Fruit fly (Drosophila melanogaster) whole organism, embryonic: ENCODE data around the gene CG11350.
A peak's percentile ranks its signal among the peaks of the same experiment; 100 is the strongest.

Source experiments
- Adf1 ChIP-seq: fragments of 200-800 bp; sonication (Bioruptor generic); IDR thresholded peaks from 2 replicates; pipeline ENCODE4 v1.3.6; 2022; ENCODE audit warnings: missing biosample characterization, missing genetic modification characterization
- B-H2 ChIP-seq: fragments of 200-800 bp; sonication (Bioruptor generic); optimal IDR thresholded peaks from 2 replicates; lab custom pipeline; 2018; ENCODE audit warnings: missing biosample characterization, mild to moderate bottlenecking, missing genetic modification characterization
- CG10274 ChIP-seq: fragments of 200-800 bp; sonication (Bioruptor generic); optimal IDR thresholded peaks from 3 replicates; lab custom pipeline; 2017; ENCODE audit warnings: missing biosample characterization, mild to moderate bottlenecking, missing genetic modification characterization
- CG10979 ChIP-seq: fragments of 200-800 bp; sonication (Bioruptor generic); optimal IDR thresholded peaks from 2 replicates; lab custom pipeline; 2018; ENCODE audit warnings: missing biosample characterization, mild to moderate bottlenecking, missing genetic modification characterization, moderate library complexity
- CG11723 ChIP-seq: fragments of 200-800 bp; sonication (Bioruptor generic); optimal IDR thresholded peaks from 2 replicates; lab custom pipeline; 2017; ENCODE audit warnings: missing biosample characterization, mild to moderate bottlenecking, missing genetic modification characterization
- CG12219 ChIP-seq: fragments of 200-800 bp; sonication (Bioruptor generic); optimal IDR thresholded peaks from 3 replicates; lab custom pipeline; 2018; ENCODE audit warnings: missing biosample characterization, mild to moderate bottlenecking, missing genetic modification characterization
- CG1233 ChIP-seq: fragments of 200-800 bp; sonication (Bioruptor generic); optimal IDR thresholded peaks from 4 replicates; lab custom pipeline; 2018; ENCODE audit warnings: missing biosample characterization, mild to moderate bottlenecking, missing genetic modification characterization
- CG14441 ChIP-seq: fragments of 200-800 bp; sonication (Bioruptor generic); IDR thresholded peaks from 2 replicates; pipeline ENCODE4 v1.3.6; 2022; ENCODE audit warnings: missing biosample characterization, missing genetic modification characterization
- CG14965 ChIP-seq: fragments of 200-800 bp; sonication (Bioruptor generic); optimal IDR thresholded peaks from 2 replicates; lab custom pipeline; 2016; ENCODE audit warnings: missing biosample characterization, missing genetic modification characterization, borderline replicate concordance
- CG18599 ChIP-seq: fragments of 200-800 bp; sonication (Bioruptor generic); optimal IDR thresholded peaks from 3 replicates; lab custom pipeline; 2017; ENCODE audit warnings: missing biosample characterization, missing genetic modification characterization, mild to moderate bottlenecking, moderate library complexity, missing genetic modification reagents
- CG18619 ChIP-seq: fragments of 200-800 bp; sonication (Bioruptor generic); optimal IDR thresholded peaks from 3 replicates; lab custom pipeline; 2017; ENCODE audit warnings: missing biosample characterization, mild to moderate bottlenecking, missing genetic modification characterization
- CG2678 ChIP-seq: fragments of 200-800 bp; sonication (Bioruptor generic); optimal IDR thresholded peaks from 3 replicates; lab custom pipeline; 2019; ENCODE audit warnings: missing biosample characterization, mild to moderate bottlenecking, missing genetic modification characterization, moderate library complexity
- CG33213 ChIP-seq: fragments of 200-800 bp; sonication (Bioruptor generic); optimal IDR thresholded peaks from 3 replicates; lab custom pipeline; 2016; ENCODE audit warnings: missing biosample characterization, missing genetic modification characterization
- CG4360 ChIP-seq: fragments of 200-800 bp; sonication (Bioruptor generic); IDR thresholded peaks from 2 replicates; pipeline ENCODE4 v1.3.6; 2022; ENCODE audit warnings: missing biosample characterization, missing genetic modification characterization
- CG7357 ChIP-seq: fragments of 200-800 bp; sonication (Bioruptor generic); IDR thresholded peaks from 3 replicates; pipeline ENCODE4 v1.3.6; 2022; ENCODE audit warnings: missing biosample characterization, missing genetic modification characterization
- CG8281 ChIP-seq: fragments of 200-800 bp; sonication (Bioruptor generic); optimal IDR thresholded peaks from 2 replicates; lab custom pipeline; 2018; ENCODE audit warnings: missing biosample characterization, mild to moderate bottlenecking, missing genetic modification characterization, moderate library complexity
- CG9215 ChIP-seq: fragments of 200-800 bp; sonication (Bioruptor generic); IDR thresholded peaks from 2 replicates; pipeline ENCODE4 v1.3.6; 2022; ENCODE audit warnings: missing biosample characterization, missing genetic modification characterization
- Dp ChIP-seq: fragments of 200-800 bp; sonication (Bioruptor generic); optimal IDR thresholded peaks from 2 replicates; lab custom pipeline; 2018; ENCODE audit warnings: missing biosample characterization, mild to moderate bottlenecking, missing genetic modification characterization, moderate library complexity
- Eip74EF ChIP-seq, 2 experiments: fragments of 200-800 bp in 1 of 2; fragments of >200 bp in 1 of 2; sonication (Bioruptor generic) in 1 of 2; optimal IDR thresholded peaks; 2 replicates each; lab custom pipeline; 2017 to 2019; ENCODE audit warnings: missing biosample characterization in 2 of 2, missing genetic modification characterization in 2 of 2, mild to moderate bottlenecking in 1 of 2, moderate library complexity in 1 of 2
- Hr3 ChIP-seq: fragments of 200-800 bp; sonication (Bioruptor generic); optimal IDR thresholded peaks from 3 replicates; lab custom pipeline; 2016; ENCODE audit warnings: missing biosample characterization, missing genetic modification characterization
- Hr51 ChIP-seq, 2 experiments: fragments of 200-800 bp; sonication (Bioruptor generic); optimal IDR thresholded peaks; 2 replicates in 1 of 2; 3 replicates in 1 of 2; lab custom pipeline; 2016 to 2018; ENCODE audit warnings: missing biosample characterization in 2 of 2, missing genetic modification characterization in 2 of 2, mild to moderate bottlenecking in 1 of 2, moderate library complexity in 1 of 2
- MESR4 ChIP-seq: fragments of 200-800 bp; sonication (Bioruptor generic); optimal IDR thresholded peaks from 2 replicates; lab custom pipeline; 2018; ENCODE audit warnings: missing biosample characterization, mild to moderate bottlenecking, missing genetic modification characterization, moderate library complexity
- Pdp1 ChIP-seq, 2 experiments: fragments of 200-800 bp; sonication (Bioruptor generic); optimal IDR thresholded peaks; 3 replicates each; lab custom pipeline; 2016; ENCODE audit warnings: missing biosample characterization in 2 of 2, missing genetic modification characterization in 2 of 2, mild to moderate bottlenecking in 1 of 2, moderate library complexity in 1 of 2
- Ravus ChIP-seq: fragments of 200-800 bp; sonication (Bioruptor generic); IDR thresholded peaks from 2 replicates; pipeline ENCODE4 v1.3.6; 2022; ENCODE audit warnings: missing biosample characterization, missing genetic modification characterization
- Six4 ChIP-seq: fragments of 200-800 bp; sonication (Bioruptor generic); optimal IDR thresholded peaks from 2 replicates; lab custom pipeline; 2016; ENCODE audit warnings: missing biosample characterization, missing genetic modification characterization
- Ssrp ChIP-seq: fragments of 200-800 bp; sonication (Bioruptor generic); optimal IDR thresholded peaks from 2 replicates; lab custom pipeline; 2018; ENCODE audit warnings: missing biosample characterization, mild to moderate bottlenecking, missing genetic modification characterization, moderate library complexity
- TFAM ChIP-seq: fragments of 200-800 bp; sonication (Bioruptor generic); optimal IDR thresholded peaks from 2 replicates; lab custom pipeline; 2017; ENCODE audit warnings: missing biosample characterization, missing genetic modification characterization, inconsistent platforms
- ap ChIP-seq: fragments of 200-800 bp; sonication (Bioruptor generic); IDR thresholded peaks from 2 replicates; pipeline ENCODE4 v1.3.6; 2022; ENCODE audit warnings: missing biosample characterization, missing genetic modification characterization
- ara ChIP-seq: fragments of 200-800 bp; sonication (Bioruptor generic); IDR thresholded peaks from 2 replicates; pipeline ENCODE4 v1.3.6; 2022; ENCODE audit warnings: missing biosample characterization, missing genetic modification characterization
- chif ChIP-seq, 2 experiments: fragments of 200-800 bp; sonication (Bioruptor generic); optimal IDR thresholded peaks; 3 replicates each; lab custom pipeline; 2016; ENCODE audit warnings: missing biosample characterization in 2 of 2, missing genetic modification characterization in 2 of 2
- corto ChIP-seq: fragments of 200-800 bp; sonication (Bioruptor generic); optimal IDR thresholded peaks from 2 replicates; lab custom pipeline; 2016; ENCODE audit warnings: missing biosample characterization, mild to moderate bottlenecking, missing genetic modification characterization, moderate library complexity
- dm ChIP-seq: fragments of 200-800 bp; sonication (Bioruptor generic); optimal IDR thresholded peaks from 3 replicates; lab custom pipeline; 2016; ENCODE audit warnings: missing biosample characterization, missing genetic modification characterization
- ewg ChIP-seq: fragments of 200-800 bp; sonication (Bioruptor generic); optimal IDR thresholded peaks from 3 replicates; lab custom pipeline; 2017; ENCODE audit warnings: mild to moderate bottlenecking, missing biosample characterization, missing genetic modification reagents, missing genetic modification characterization
- exex ChIP-seq: fragments of 200-800 bp; sonication (Bioruptor generic); optimal IDR thresholded peaks from 4 replicates; lab custom pipeline; 2018; ENCODE audit warnings: missing biosample characterization, mild to moderate bottlenecking, missing genetic modification characterization, moderate library complexity
- gro ChIP-seq: fragments of 200-800 bp; sonication (Bioruptor generic); optimal IDR thresholded peaks from 2 replicates; lab custom pipeline; 2016; ENCODE audit warnings: missing biosample characterization, missing genetic modification characterization
- hb ChIP-seq: fragments of 200-800 bp; sonication (Bioruptor generic); IDR thresholded peaks from 3 replicates; pipeline ENCODE4 v1.3.6; 2022; ENCODE audit warnings: missing biosample characterization, missing genetic modification characterization; ENCODE audit not compliant: partially characterized antibody
- inv ChIP-seq: fragments of 200-800 bp; sonication (Bioruptor generic); IDR thresholded peaks from 2 replicates; pipeline ENCODE4 v1.3.6; 2022; ENCODE audit warnings: missing biosample characterization, missing genetic modification characterization; ENCODE audit not compliant: partially characterized antibody
- jigr1 ChIP-seq: fragments of 200-800 bp; sonication (Bioruptor generic); IDR thresholded peaks from 3 replicates; pipeline ENCODE4 v1.3.6; 2022; ENCODE audit warnings: missing biosample characterization, missing genetic modification characterization
- jing ChIP-seq: fragments of 200-800 bp; sonication (Bioruptor generic); optimal IDR thresholded peaks from 2 replicates; lab custom pipeline; 2018; ENCODE audit warnings: missing biosample characterization, mild to moderate bottlenecking, missing genetic modification characterization
- klu ChIP-seq: fragments of 200-800 bp; sonication (Bioruptor generic); IDR thresholded peaks from 2 replicates; pipeline ENCODE4 v1.3.6; 2022; ENCODE audit warnings: missing biosample characterization, missing genetic modification characterization
- peb ChIP-seq: fragments of 200-800 bp; sonication (Bioruptor generic); IDR thresholded peaks from 2 replicates; pipeline ENCODE4 v1.3.6; 2022; ENCODE audit warnings: missing biosample characterization, missing genetic modification characterization
- pnt ChIP-seq: fragments of 200-800 bp; sonication (Bioruptor generic); optimal IDR thresholded peaks from 3 replicates; lab custom pipeline; 2016; ENCODE audit warnings: missing biosample characterization, missing genetic modification characterization
- schlank ChIP-seq: fragments of 200-800 bp; sonication (Bioruptor generic); optimal IDR thresholded peaks from 2 replicates; lab custom pipeline; 2018; ENCODE audit warnings: missing biosample characterization, mild to moderate bottlenecking, missing genetic modification characterization
- sob ChIP-seq: fragments of 200-800 bp; sonication (Bioruptor generic); IDR thresholded peaks from 2 replicates; pipeline ENCODE4 v1.3.6; 2022; ENCODE audit warnings: missing biosample characterization, missing genetic modification characterization
- ttk ChIP-seq: fragments of 200-800 bp; sonication (Bioruptor generic); IDR thresholded peaks from 2 replicates; pipeline ENCODE4 v2.1.2; 2022; ENCODE audit warnings: missing biosample characterization, missing genetic modification characterization
- vfl ChIP-seq: fragments of 200-800 bp; sonication (Bioruptor generic); optimal IDR thresholded peaks from 2 replicates; lab custom pipeline; 2016; ENCODE audit warnings: missing biosample characterization, missing genetic modification characterization
- wdn ChIP-seq: fragments of 200-800 bp; sonication (Bioruptor generic); IDR thresholded peaks from 2 replicates; pipeline ENCODE4 v1.3.6; 2022; ENCODE audit warnings: missing biosample characterization, missing genetic modification characterization
- z ChIP-seq: fragments of 200-800 bp; sonication (Bioruptor generic); IDR thresholded peaks from 3 replicates; pipeline ENCODE4 v1.3.6; 2022; ENCODE audit warnings: missing biosample characterization, missing genetic modification characterization
- zen ChIP-seq: fragments of 200-800 bp; sonication (Bioruptor generic); optimal IDR thresholded peaks from 3 replicates; lab custom pipeline; 2018; ENCODE audit warnings: missing biosample characterization, mild to moderate bottlenecking, missing genetic modification characterization, moderate library complexity
- zfh2 ChIP-seq: fragments of 200-800 bp; sonication (Bioruptor generic); optimal IDR thresholded peaks from 2 replicates; lab custom pipeline; 2016; ENCODE audit warnings: missing biosample characterization, missing genetic modification characterization

CG11350 gene

dm6 chr3L:4474946-4475470 is 7.6 kb upstream of the CG11350 start (continued):
- peak; percentile 90 for TF ChIP-seq CG18599 (GFP tag; lab: Kevin White, UChicago)
- TF ChIP-seq Hr51 (GFP tag; optimal IDR thresholded peaks at IDR 0.05; lab: Kevin White, UChicago): peak; percentile 49 to 83
- peak; percentile 72 for TF ChIP-seq Six4 (GFP tag; lab: Kevin White, UChicago)
- no peak for TF ChIP-seq pnt (GFP tag; lab: Kevin White, UChicago)
- TF ChIP-seq peb (GFP tag; lab: Robert Waterston, UW): no peak
- no peak for TF ChIP-seq jigr1
- no peak for TF ChIP-seq inv (GFP tag; lab: Robert Waterston, UW)
- peak; percentile 57 for TF ChIP-seq MESR4 (GFP tag; lab: Kevin White, UChicago)
- TF ChIP-seq gro (GFP tag; lab: Kevin White, UChicago): peak; percentile 83
- 0 out of 3 replicates have a peak, but pooled peaks have one; percentile 30 for TF ChIP-seq z (GFP tag; lab: Robert Waterston, UW)
- no peak for TF ChIP-seq CG4360 (GFP tag; lab: Robert Waterston, UW)
- peak; percentile 92 for TF ChIP-seq B-H2
- TF ChIP-seq dm (GFP tag; lab: Kevin White, UChicago): peak; percentile 52
- TF ChIP-seq Pdp1 (GFP tag; optimal IDR thresholded peaks at IDR 0.05; lab: Kevin White, UChicago): peak; percentile 39 to 66
- TF ChIP-seq Eip74EF (GFP tag; optimal IDR thresholded peaks at IDR 0.05; lab: Kevin White, UChicago): peak in 1 of 2 experiments; percentile 82
- peak; percentile 46 for TF ChIP-seq TFAM (GFP tag; lab: Kevin White, UChicago)
- TF ChIP-seq CG11723 (GFP tag; lab: Kevin White, UChicago): peak; percentile 84
- TF ChIP-seq chif (GFP tag; optimal IDR thresholded peaks at IDR 0.05; lab: Kevin White, UChicago): peak; percentile 27 to 64
- no peak for TF ChIP-seq CG9215
- TF ChIP-seq CG18619 (GFP tag; lab: Kevin White, UChicago): peak; percentile 85
- peak; percentile 58 for TF ChIP-seq ap (GFP tag; lab: Robert Waterston, UW)
- peak; percentile 85 for TF ChIP-seq schlank
- no peak for TF ChIP-seq Adf1 (GFP tag; lab: Robert Waterston, UW)
- TF ChIP-seq CG1233: peak; percentile 93
- peak; percentile 80 for TF ChIP-seq sob (GFP tag; lab: Robert Waterston, UW)
- no peak for TF ChIP-seq vfl (GFP tag; lab: Kevin White, UChicago)
- TF ChIP-seq Ravus (GFP tag; lab: Robert Waterston, UW): no peak
- TF ChIP-seq CG10979 (tag; lab: Kevin White, UChicago): no peak
- TF ChIP-seq Ssrp (tag; lab: Kevin White, UChicago): no peak
- no peak for TF ChIP-seq CG7357 (GFP tag; lab: Robert Waterston, UW)
- peak; percentile 63 for TF ChIP-seq CG8281 (tag; lab: Kevin White, UChicago)
- TF ChIP-seq jing: peak; percentile 36
- TF ChIP-seq klu (GFP tag; lab: Robert Waterston, UW): no peak
- TF ChIP-seq zfh2: no peak
- TF ChIP-seq zen: no peak
- no peak for TF ChIP-seq CG14441 (GFP tag; lab: Robert Waterston, UW)
- peak; percentile 92 for TF ChIP-seq CG12219
- peak; percentile 45; the same call in 1 of the 2 replicates for TF ChIP-seq wdn (GFP tag; lab: Robert Waterston, UW)
- peak; percentile 71 for TF ChIP-seq CG2678
- TF ChIP-seq Hr3 (GFP tag; lab: Kevin White, UChicago): no peak
- TF ChIP-seq corto (GFP tag; lab: Kevin White, UChicago): no peak
- peak; percentile 55 for TF ChIP-seq ewg
- peak; percentile 30 for TF ChIP-seq CG14965 (GFP tag; lab: Kevin White, UChicago)
- TF ChIP-seq ara: 0 out of 2 replicates have a peak, but pooled peaks have one; percentile 54
- peak; percentile 65 for TF ChIP-seq ttk
- peak; percentile 57 for TF ChIP-seq exex (tag; lab: Kevin White, UChicago)
- TF ChIP-seq CG33213: peak; percentile 86
- no peak for TF ChIP-seq hb (GFP tag; lab: Robert Waterston, UW)
- peak; percentile 69 for TF ChIP-seq CG10274
- TF ChIP-seq Dp: no peak
